Worm (Caenorhabditis elegans) whole organism, L1 larva: Measurements from ENCODE around the gene T05C7.9.

Experiments used
- C16A3.4 ChIP-seq: fragments of 150-350 bp; optimal IDR thresholded peaks from 2 replicates; lab custom pipeline; 2014; ENCODE audit warnings: missing biosample characterization, missing genetic modification characterization
- C34B4.2 ChIP-seq: sonication (generic microtip); optimal IDR thresholded peaks from 2 replicates; lab custom pipeline; 2017; ENCODE audit warnings: mild to moderate bottlenecking, missing genetic modification characterization, missing compliant biosample characterization
- F16B12.6 ChIP-seq: fragments of 150-350 bp; optimal IDR thresholded peaks from 2 replicates; lab custom pipeline; 2014; ENCODE audit warnings: missing biosample characterization, missing genetic modification characterization
- ceh-63 ChIP-seq: fragments of 200-800 bp; sonication (Bioruptor generic); optimal IDR thresholded peaks from 2 replicates; lab custom pipeline; 2018; ENCODE audit warnings: mild to moderate bottlenecking, missing genetic modification characterization, missing compliant biosample characterization
- ceh-8 ChIP-seq: fragments of 200-800 bp; sonication (Bioruptor generic); optimal IDR thresholded peaks from 2 replicates; lab custom pipeline; 2018; ENCODE audit warnings: mild to moderate bottlenecking, missing genetic modification characterization, moderate library complexity, missing compliant biosample characterization
- ceh-90 ChIP-seq: sonication (generic microtip); optimal IDR thresholded peaks from 2 replicates; lab custom pipeline; 2016; ENCODE audit warnings: missing genetic modification characterization, missing compliant biosample characterization
- ces-1 ChIP-seq: fragments of 150-350 bp; optimal IDR thresholded peaks from 2 replicates; lab custom pipeline; 2014; ENCODE audit warnings: missing biosample characterization, missing genetic modification reagents, missing genetic modification characterization
- dpl-1 ChIP-seq, 3 experiments: fragments of 150-350 bp in 2 of 3; sonication (generic microtip) in 1 of 3; optimal IDR thresholded peaks; 2 replicates each; lab custom pipeline; 2014 to 2017; ENCODE audit warnings: missing biosample characterization in 3 of 3, missing genetic modification characterization in 3 of 3, missing genetic modification reagents in 3 of 3
- dsc-1 ChIP-seq: sonication (generic microtip); optimal IDR thresholded peaks from 2 replicates; lab custom pipeline; 2016; ENCODE audit warnings: mild to moderate bottlenecking, missing genetic modification characterization, missing compliant biosample characterization
- efl-1 ChIP-seq, 4 experiments: fragments of 150-350 bp; optimal IDR thresholded peaks in 3 of 4; peaks in 1 of 4; 1 replicate in 1 of 4; 2 replicates in 3 of 4; lab custom pipeline; 2014; ENCODE audit warnings: missing biosample characterization in 2 of 4, missing genetic modification characterization in 2 of 4, missing genetic modification reagents in 2 of 4
- ets-5 ChIP-seq: fragments of 200-800 bp; sonication (Bioruptor generic); IDR thresholded peaks from 2 replicates; pipeline ENCODE4 v1.3.6; 2022; ENCODE audit warnings: missing genetic modification characterization, missing compliant biosample characterization
- fkh-10 ChIP-seq: sonication (generic microtip); optimal IDR thresholded peaks from 2 replicates; lab custom pipeline; 2017; ENCODE audit warnings: missing biosample characterization, missing genetic modification reagents, missing genetic modification characterization
- fkh-4 ChIP-seq: sonication (generic microtip); optimal IDR thresholded peaks from 2 replicates; lab custom pipeline; 2016; ENCODE audit warnings: missing compliant biosample characterization, missing genetic modification characterization, borderline replicate concordance
- fkh-8 ChIP-seq: sonication (generic microtip); optimal IDR thresholded peaks from 2 replicates; lab custom pipeline; 2016; ENCODE audit warnings: mild to moderate bottlenecking, missing genetic modification characterization, missing compliant biosample characterization
- hlh-4 ChIP-seq: sonication (generic microtip); optimal IDR thresholded peaks from 2 replicates; lab custom pipeline; 2016; ENCODE audit warnings: mild to moderate bottlenecking, missing genetic modification characterization, missing compliant biosample characterization
- irx-1 ChIP-seq: sonication (generic microtip); optimal IDR thresholded peaks from 2 replicates; lab custom pipeline; 2016; ENCODE audit warnings: missing genetic modification characterization, missing compliant biosample characterization
- isw-1 ChIP-seq: fragments of 200-800 bp; sonication (Bioruptor generic); IDR thresholded peaks from 2 replicates; pipeline ENCODE4 v1.3.6; 2022; ENCODE audit warnings: missing genetic modification characterization, missing compliant biosample characterization
- jun-1 ChIP-seq: fragments of 150-350 bp; optimal IDR thresholded peaks from 2 replicates; lab custom pipeline; 2014; ENCODE audit warnings: missing biosample characterization, missing genetic modification reagents, missing genetic modification characterization
- lin-13 ChIP-seq: fragments of 150-350 bp; optimal IDR thresholded peaks from 2 replicates; lab custom pipeline; 2014; ENCODE audit warnings: missing biosample characterization, missing genetic modification reagents, missing genetic modification characterization
- lin-14 ChIP-seq: fragments of 200-800 bp; sonication (Bioruptor generic); optimal IDR thresholded peaks from 2 replicates; lab custom pipeline; 2018; ENCODE audit warnings: mild to moderate bottlenecking, missing genetic modification characterization, moderate library complexity, missing compliant biosample characterization
- lin-15B ChIP-seq: fragments of 150-350 bp; sonication (generic microtip); optimal IDR thresholded peaks from 3 replicates; lab custom pipeline; 2014; ENCODE audit warnings: missing biosample characterization, missing genetic modification characterization
- lir-3 ChIP-seq: sonication (generic microtip); optimal IDR thresholded peaks from 2 replicates; lab custom pipeline; 2016; ENCODE audit warnings: mild to moderate bottlenecking, missing genetic modification characterization, moderate library complexity, missing compliant biosample characterization; ENCODE audit not compliant: poor library complexity
- lsy-2 ChIP-seq, 2 experiments: fragments of 150-350 bp; optimal IDR thresholded peaks; 2 replicates each; lab custom pipeline; 2014; ENCODE audit warnings: missing biosample characterization in 2 of 2, missing genetic modification characterization in 2 of 2
- mab-9 ChIP-seq: fragments of 200-800 bp; sonication (Bioruptor generic); IDR thresholded peaks from 2 replicates; pipeline ENCODE4 v1.3.6; 2022; ENCODE audit warnings: missing genetic modification reagents, missing genetic modification characterization, missing compliant biosample characterization
- mdl-1 ChIP-seq, 2 experiments: fragments of 150-350 bp; optimal IDR thresholded peaks; 2 replicates each; lab custom pipeline; 2014 to 2017; ENCODE audit warnings: missing biosample characterization in 2 of 2, missing genetic modification characterization in 2 of 2, inconsistent platforms in 1 of 2
- mef-2 ChIP-seq: fragments of 150-350 bp; optimal IDR thresholded peaks from 2 replicates; lab custom pipeline; 2014; ENCODE audit warnings: missing biosample characterization, missing genetic modification characterization
- nhr-20 ChIP-seq: sonication (generic microtip); optimal IDR thresholded peaks from 2 replicates; lab custom pipeline; 2016; ENCODE audit warnings: mild to moderate bottlenecking, missing genetic modification characterization, missing compliant biosample characterization
- nhr-237 ChIP-seq: fragments of 150-350 bp; optimal IDR thresholded peaks from 2 replicates; lab custom pipeline; 2014; ENCODE audit warnings: missing biosample characterization, missing genetic modification characterization
- nhr-47 ChIP-seq: sonication (generic microtip); optimal IDR thresholded peaks from 2 replicates; lab custom pipeline; 2016; ENCODE audit warnings: mild to moderate bottlenecking, missing genetic modification characterization, moderate library complexity, missing compliant biosample characterization
- nhr-77 ChIP-seq: fragments of 150-350 bp; optimal IDR thresholded peaks from 2 replicates; lab custom pipeline; 2014; ENCODE audit warnings: missing biosample characterization, missing genetic modification characterization
- nhr-84 ChIP-seq: sonication (generic microtip); optimal IDR thresholded peaks from 2 replicates; lab custom pipeline; 2017; ENCODE audit warnings: missing biosample characterization, missing genetic modification characterization
- rnt-1 ChIP-seq: sonication (generic microtip); optimal IDR thresholded peaks from 2 replicates; lab custom pipeline; 2016; ENCODE audit warnings: mild to moderate bottlenecking, missing genetic modification characterization, moderate library complexity, missing compliant biosample characterization
- skn-1 ChIP-seq: fragments of 150-350 bp; optimal IDR thresholded peaks from 2 replicates; lab custom pipeline; 2014; ENCODE audit warnings: missing biosample characterization, missing genetic modification characterization
- snu-23 ChIP-seq: sonication (generic microtip); optimal IDR thresholded peaks from 2 replicates; lab custom pipeline; 2016; ENCODE audit warnings: missing genetic modification characterization, missing compliant biosample characterization
- sup-37 ChIP-seq: fragments of 200-800 bp; sonication (Bioruptor generic); optimal IDR thresholded peaks from 2 replicates; lab custom pipeline; 2018; ENCODE audit warnings: mild to moderate bottlenecking, missing genetic modification characterization, missing compliant biosample characterization
- unc-130 ChIP-seq: fragments of 150-350 bp; optimal IDR thresholded peaks from 2 replicates; lab custom pipeline; 2017; ENCODE audit warnings: missing biosample characterization, missing genetic modification characterization, inconsistent platforms
- unc-30 ChIP-seq: sonication (generic microtip); optimal IDR thresholded peaks from 2 replicates; lab custom pipeline; 2017; ENCODE audit warnings: missing biosample characterization, missing genetic modification characterization
- unc-86 ChIP-seq: sonication (generic microtip); optimal IDR thresholded peaks from 2 replicates; lab custom pipeline; 2016; ENCODE audit warnings: missing genetic modification characterization, missing compliant biosample characterization
- unc-98 ChIP-seq: fragments of 200-800 bp; sonication (Bioruptor generic); IDR thresholded peaks from 2 replicates; pipeline ENCODE4 v1.3.6; 2022; ENCODE audit warnings: missing genetic modification characterization, missing compliant biosample characterization
- xbp-1 ChIP-seq: sonication (generic microtip); optimal IDR thresholded peaks from 2 replicates; lab custom pipeline; 2016; ENCODE audit warnings: missing genetic modification characterization, missing compliant biosample characterization
- zag-1 ChIP-seq: fragments of 150-350 bp; optimal IDR thresholded peaks from 2 replicates; lab custom pipeline; 2014; ENCODE audit warnings: missing biosample characterization, missing genetic modification characterization
- zip-4 ChIP-seq: fragments of 200-800 bp; sonication (Bioruptor generic); optimal IDR thresholded peaks from 2 replicates; lab custom pipeline; 2018; ENCODE audit warnings: mild to moderate bottlenecking, missing genetic modification characterization, moderate library complexity, missing compliant biosample characterization
- ztf-11 ChIP-seq, 2 experiments: sonication (generic microtip); optimal IDR thresholded peaks; 2 replicates each; lab custom pipeline; 2016 to 2017; ENCODE audit warnings: missing genetic modification characterization in 2 of 2, missing biosample characterization in 1 of 2, missing compliant biosample characterization in 1 of 2

Gene T05C7.9

DNA sequence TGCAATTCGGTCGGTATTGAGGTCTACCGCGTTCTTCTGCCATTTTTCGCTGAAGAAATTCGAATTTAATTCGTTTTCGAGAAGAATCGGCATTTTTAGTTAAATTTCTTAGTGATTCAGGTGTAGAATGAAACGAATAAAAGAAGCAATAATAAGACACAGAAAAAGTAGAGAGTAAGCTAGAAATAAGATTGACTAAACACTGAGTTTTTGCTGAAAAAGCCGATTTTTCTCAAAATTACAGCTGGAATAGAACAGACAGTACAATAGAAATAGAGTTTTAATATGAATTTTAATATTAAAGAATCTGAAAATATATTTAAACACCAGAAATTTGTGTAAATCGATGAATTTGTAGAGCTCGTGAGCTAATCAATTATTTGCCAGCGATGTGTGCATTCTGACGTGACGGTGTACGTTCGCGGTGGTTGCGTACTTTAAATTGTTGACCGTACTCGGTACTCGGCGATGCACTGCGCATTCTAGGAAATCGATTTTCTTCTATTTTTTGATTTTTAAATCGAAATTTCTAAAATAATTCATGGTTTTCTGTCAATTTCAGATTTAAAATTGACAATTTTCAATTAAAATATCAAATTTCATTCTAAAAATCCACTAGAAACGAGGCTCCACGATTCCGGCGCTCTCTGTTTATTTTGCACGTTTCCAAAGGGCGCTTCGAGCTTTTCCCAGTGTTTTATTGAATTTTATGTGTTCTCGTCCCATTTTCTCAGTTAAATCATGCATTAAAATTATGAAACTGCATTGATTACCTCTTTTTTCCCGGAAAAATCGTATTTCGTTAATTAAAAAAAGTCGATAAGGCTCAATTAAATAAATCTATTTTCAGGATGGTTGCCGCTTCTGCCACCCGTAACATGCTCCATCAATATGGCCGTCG lies 47.1 kb downstream of the T05C7.9 start, which contains the start of the genes grld-1 and cox-6C (continued):
- TF ChIP-seq nhr-84 (tag; lab: Kevin White, UChicago): no peak
- TF ChIP-seq efl-1 (optimal IDR thresholded peaks at IDR 0.05; lab: Kevin White, UChicago): peak; percentile 53 to 59
- peak; percentile 55 to 90 for TF ChIP-seq efl-1 (GFP tag; optimal IDR thresholded peaks at IDR 0.05 in 1 of 2; lab: Kevin White, UChicago)
- TF ChIP-seq nhr-77 (tag; lab: Kevin White, UChicago): peak; percentile 41
- peak; percentile 45 for TF ChIP-seq rnt-1 (tag; lab: Kevin White, UChicago)
- TF ChIP-seq zag-1: no peak
- peak; percentile 68 for TF ChIP-seq isw-1 (GFP tag; lab: Robert Waterston, UW)
- TF ChIP-seq unc-86 (tag; lab: Kevin White, UChicago): peak; percentile 75
- peak; percentile 16 for TF ChIP-seq lin-15B (tag; lab: Kevin White, UChicago)
- peak; percentile 60 for TF ChIP-seq unc-130 (tag; lab: Kevin White, UChicago)
- peak; percentile 83 for TF ChIP-seq snu-23 (GFP tag; lab: Kevin White, UChicago)
- peak; percentile 46 to 70 (median 54) for TF ChIP-seq dpl-1 (GFP tag; optimal IDR thresholded peaks at IDR 0.05; lab: Kevin White, UChicago)
- no peak for TF ChIP-seq ceh-90
- peak; percentile 48 for TF ChIP-seq irx-1 (tag; lab: Kevin White, UChicago)
- peak in 1 of 2 experiments; percentile 52 for TF ChIP-seq mdl-1 (tag; optimal IDR thresholded peaks at IDR 0.05; lab: Kevin White, UChicago)
- peak; percentile 69 for TF ChIP-seq xbp-1 (tag; lab: Kevin White, UChicago)
- no peak for TF ChIP-seq sup-37 (GFP tag; lab: Kevin White, UChicago)
- TF ChIP-seq fkh-8 (tag; lab: Kevin White, UChicago): peak; percentile 76
- TF ChIP-seq unc-30 (tag; lab: Kevin White, UChicago): no peak
- no peak for TF ChIP-seq zip-4
- peak; percentile 60 for TF ChIP-seq C16A3.4
- TF ChIP-seq ets-5 (GFP tag; lab: Robert Waterston, UW): no peak
- no peak for TF ChIP-seq hlh-4 (tag; lab: Kevin White, UChicago)
- TF ChIP-seq unc-98: 0 out of 2 replicates have a peak, but pooled peaks have one; percentile 16
- no peak for TF ChIP-seq lir-3 (tag; lab: Kevin White, UChicago)
- peak in 1 of 2 experiments; percentile 6 for TF ChIP-seq ztf-11 (tag; optimal IDR thresholded peaks at IDR 0.05; lab: Kevin White, UChicago)
- TF ChIP-seq nhr-237 (tag; lab: Kevin White, UChicago): no peak
- peak; percentile 94 to 98 for TF ChIP-seq lsy-2 (tag; optimal IDR thresholded peaks at IDR 0.05; lab: Kevin White, UChicago)
- peak; percentile 79 for TF ChIP-seq nhr-47
- no peak for TF ChIP-seq ces-1 (GFP tag; lab: Kevin White, UChicago)
- no peak for TF ChIP-seq fkh-10
- peak; percentile 71 for TF ChIP-seq nhr-20 (tag; lab: Kevin White, UChicago)
- peak; percentile 64 for TF ChIP-seq dsc-1 (tag; lab: Kevin White, UChicago)
- peak; percentile 58 for TF ChIP-seq lin-13 (GFP tag; lab: Kevin White, UChicago)
- TF ChIP-seq F16B12.6 (tag; lab: Kevin White, UChicago): peak; percentile 86
- TF ChIP-seq mef-2 (tag; lab: Kevin White, UChicago): no peak
- peak; percentile 38 for TF ChIP-seq skn-1 (tag; lab: Kevin White, UChicago)
- TF ChIP-seq C34B4.2 (tag; lab: Kevin White, UChicago): no peak
- peak; percentile 75 for TF ChIP-seq lin-14 (GFP tag; lab: Kevin White, UChicago)
- TF ChIP-seq fkh-4: no peak
- no peak for TF ChIP-seq ceh-63 (GFP tag; lab: Kevin White, UChicago)
- no peak for TF ChIP-seq ceh-8
- 0 out of 2 replicates have a peak, but pooled peaks have one; percentile 32 for TF ChIP-seq mab-9
- peak; percentile 7 for TF ChIP-seq jun-1 (tag; lab: Kevin White, UChicago)
- TF ChIP-seq, all 84 proteins: peak for 37
